Fruit fly (Drosophila melanogaster) whole organism, embryonic: ENCODE data around the gene SoYb.

Source experiments
- Awh ChIP-seq: fragments of 200-800 bp; sonication (Bioruptor generic); IDR thresholded peaks from 2 replicates; pipeline ENCODE4, ENCODE4 v1.3.6; 2022; ENCODE audit warnings: missing biosample characterization, missing genetic modification characterization
- CG11093 ChIP-seq: fragments of 200-800 bp; sonication (Bioruptor generic); IDR thresholded peaks from 3 replicates; pipeline ENCODE4 v1.3.6; 2022; ENCODE audit warnings: missing biosample characterization, missing genetic modification characterization
- CG12391 ChIP-seq: fragments of 200-800 bp; sonication (Bioruptor generic); optimal IDR thresholded peaks from 3 replicates; lab custom pipeline; 2018; ENCODE audit warnings: missing biosample characterization, mild to moderate bottlenecking, missing genetic modification characterization, moderate library complexity
- CG12769 ChIP-seq: fragments of 200-800 bp; sonication (Bioruptor generic); optimal IDR thresholded peaks from 2 replicates; lab custom pipeline; 2019; ENCODE audit warnings: missing biosample characterization, mild to moderate bottlenecking, missing genetic modification characterization, moderate library complexity
- CG14710 ChIP-seq: fragments of 200-800 bp; sonication (Bioruptor generic); optimal IDR thresholded peaks from 3 replicates; lab custom pipeline; 2019; ENCODE audit warnings: missing biosample characterization, mild to moderate bottlenecking, missing genetic modification characterization, moderate library complexity
- CG15269 ChIP-seq: fragments of 200-800 bp; sonication (Bioruptor generic); optimal IDR thresholded peaks from 2 replicates; lab custom pipeline; 2018; ENCODE audit warnings: missing biosample characterization, mild to moderate bottlenecking, missing genetic modification characterization, moderate library complexity
- CG15514 ChIP-seq: fragments of 200-800 bp; sonication (Bioruptor generic); optimal IDR thresholded peaks from 3 replicates; lab custom pipeline; 2017; ENCODE audit warnings: missing biosample characterization, missing genetic modification characterization, mild to moderate bottlenecking, moderate library complexity, missing genetic modification reagents
- CG1602 ChIP-seq: fragments of 200-800 bp; sonication (Bioruptor generic); optimal IDR thresholded peaks from 3 replicates; lab custom pipeline; 2016; ENCODE audit warnings: missing biosample characterization, missing genetic modification characterization
- CG1603 ChIP-seq: fragments of 200-800 bp; sonication (Bioruptor generic); optimal IDR thresholded peaks from 2 replicates; lab custom pipeline; 2019; ENCODE audit warnings: missing biosample characterization, mild to moderate bottlenecking, missing genetic modification characterization, moderate library complexity
- CG18476 ChIP-seq: fragments of 200-800 bp; sonication (Bioruptor generic); optimal IDR thresholded peaks from 2 replicates; lab custom pipeline; 2016; ENCODE audit warnings: missing biosample characterization, mild to moderate bottlenecking, missing genetic modification characterization
- CG18619 ChIP-seq: fragments of 200-800 bp; sonication (Bioruptor generic); optimal IDR thresholded peaks from 3 replicates; lab custom pipeline; 2017; ENCODE audit warnings: missing biosample characterization, mild to moderate bottlenecking, missing genetic modification characterization
- CG2116 ChIP-seq: fragments of 200-800 bp; sonication (Bioruptor generic); optimal IDR thresholded peaks from 3 replicates; lab custom pipeline; 2018; ENCODE audit warnings: missing biosample characterization, mild to moderate bottlenecking, missing genetic modification characterization
- CG3281 ChIP-seq: fragments of 200-800 bp; sonication (Bioruptor generic); optimal IDR thresholded peaks from 3 replicates; lab custom pipeline; 2017; ENCODE audit warnings: missing biosample characterization, mild to moderate bottlenecking, missing genetic modification characterization
- CG33557 ChIP-seq: fragments of 200-800 bp; sonication (Bioruptor generic); optimal IDR thresholded peaks from 2 replicates; lab custom pipeline; 2019; ENCODE audit warnings: missing biosample characterization, mild to moderate bottlenecking, missing genetic modification characterization, moderate library complexity
- CG4820 ChIP-seq: fragments of 200-800 bp; sonication (Bioruptor generic); optimal IDR thresholded peaks from 3 replicates; lab custom pipeline; 2016; ENCODE audit warnings: missing biosample characterization, missing genetic modification characterization
- CG6813 ChIP-seq: fragments of 200-800 bp; sonication (Bioruptor generic); optimal IDR thresholded peaks from 2 replicates; lab custom pipeline; 2017; ENCODE audit warnings: missing biosample characterization, missing genetic modification characterization, mild to moderate bottlenecking, moderate library complexity, missing genetic modification reagents
- CG9932 ChIP-seq: fragments of 200-800 bp; sonication (Bioruptor generic); IDR thresholded peaks from 2 replicates; pipeline ENCODE4 v1.3.6; 2022; ENCODE audit warnings: missing biosample characterization, missing genetic modification characterization
- Dbx ChIP-seq: fragments of 200-800 bp; sonication (Bioruptor generic); IDR thresholded peaks from 3 replicates; pipeline ENCODE4 v1.3.6; 2022; ENCODE audit warnings: missing biosample characterization, missing genetic modification characterization
- Fer3 ChIP-seq: fragments of 200-800 bp; sonication (Bioruptor generic); optimal IDR thresholded peaks from 2 replicates; lab custom pipeline; 2018; ENCODE audit warnings: missing biosample characterization, mild to moderate bottlenecking, missing genetic modification characterization, moderate library complexity
- Gug ChIP-seq: fragments of 200-800 bp; sonication (Bioruptor generic); IDR thresholded peaks from 4 replicates; pipeline ENCODE4 v1.3.6; 2022; ENCODE audit warnings: missing biosample characterization, missing genetic modification characterization
- H15 ChIP-seq: fragments of 200-800 bp; sonication (Bioruptor generic); IDR thresholded peaks from 3 replicates; pipeline ENCODE4 v1.3.6; 2022; ENCODE audit warnings: missing biosample characterization, missing genetic modification characterization
- HLH4C ChIP-seq: fragments of 200-800 bp; sonication (Bioruptor generic); IDR thresholded peaks from 3 replicates; pipeline ENCODE4 v1.3.6; 2022; ENCODE audit warnings: missing biosample characterization, missing genetic modification characterization; ENCODE audit not compliant: partially characterized antibody
- HLH54F ChIP-seq: fragments of 200-800 bp; sonication (Bioruptor generic); optimal IDR thresholded peaks from 3 replicates; lab custom pipeline; 2016; ENCODE audit warnings: missing biosample characterization, missing genetic modification characterization
- Hand ChIP-seq: fragments of 200-800 bp; sonication (Bioruptor generic); optimal IDR thresholded peaks from 2 replicates; lab custom pipeline; 2017; ENCODE audit warnings: mild to moderate bottlenecking, missing biosample characterization, missing genetic modification reagents, missing genetic modification characterization
- Jarid2 ChIP-seq: fragments of 200-800 bp; sonication (Bioruptor generic); optimal IDR thresholded peaks from 3 replicates; lab custom pipeline; 2017; ENCODE audit warnings: mild to moderate bottlenecking, missing biosample characterization, missing genetic modification reagents, missing genetic modification characterization
- Mrtf ChIP-seq: fragments of 200-800 bp; sonication (Bioruptor generic); IDR thresholded peaks from 3 replicates; pipeline ENCODE4 v1.3.6; 2022; ENCODE audit warnings: missing biosample characterization, missing genetic modification characterization
- Nf-YA ChIP-seq: fragments of 200-800 bp; sonication (Bioruptor generic); IDR thresholded peaks from 2 replicates; pipeline ENCODE4 v1.3.6; 2022; ENCODE audit warnings: missing biosample characterization, missing genetic modification characterization
- Pdp1 ChIP-seq, 2 experiments: fragments of 200-800 bp; sonication (Bioruptor generic); optimal IDR thresholded peaks; 3 replicates each; lab custom pipeline; 2016; ENCODE audit warnings: missing biosample characterization in 2 of 2, missing genetic modification characterization in 2 of 2, mild to moderate bottlenecking in 1 of 2, moderate library complexity in 1 of 2
- Six4 ChIP-seq: fragments of 200-800 bp; sonication (Bioruptor generic); optimal IDR thresholded peaks from 2 replicates; lab custom pipeline; 2016; ENCODE audit warnings: missing biosample characterization, missing genetic modification characterization
- Xbp1 ChIP-seq: fragments of 200-800 bp; sonication (Bioruptor generic); optimal IDR thresholded peaks from 3 replicates; lab custom pipeline; 2016; ENCODE audit warnings: missing biosample characterization, mild to moderate bottlenecking, missing genetic modification characterization
- al ChIP-seq: fragments of 200-800 bp; sonication (Bioruptor generic); IDR thresholded peaks from 2 replicates; pipeline ENCODE4 v1.3.6; 2022; ENCODE audit warnings: missing biosample characterization, missing genetic modification characterization
- bowl ChIP-seq: fragments of 200-800 bp; sonication (Bioruptor generic); IDR thresholded peaks from 2 replicates; pipeline ENCODE4 v1.3.6; 2022; ENCODE audit warnings: missing biosample characterization, missing genetic modification characterization
- chif ChIP-seq, 2 experiments: fragments of 200-800 bp; sonication (Bioruptor generic); optimal IDR thresholded peaks; 3 replicates each; lab custom pipeline; 2016; ENCODE audit warnings: missing biosample characterization in 2 of 2, missing genetic modification characterization in 2 of 2
- ci ChIP-seq: fragments of 200-800 bp; sonication (Bioruptor generic); IDR thresholded peaks from 3 replicates; pipeline ENCODE4 v1.3.6; 2022; ENCODE audit warnings: missing biosample characterization, missing genetic modification characterization
- gcm ChIP-seq: fragments of 200-800 bp; sonication (Bioruptor generic); optimal IDR thresholded peaks from 2 replicates; lab custom pipeline; 2019; ENCODE audit warnings: missing biosample characterization, mild to moderate bottlenecking, missing genetic modification characterization, moderate library complexity
- gfzf ChIP-seq: fragments of 200-800 bp; sonication (Bioruptor generic); optimal IDR thresholded peaks from 2 replicates; lab custom pipeline; 2016; ENCODE audit warnings: missing biosample characterization, mild to moderate bottlenecking, missing genetic modification characterization, moderate library complexity
- gro ChIP-seq: fragments of 200-800 bp; sonication (Bioruptor generic); optimal IDR thresholded peaks from 2 replicates; lab custom pipeline; 2016; ENCODE audit warnings: missing biosample characterization, missing genetic modification characterization
- inv ChIP-seq: fragments of 200-800 bp; sonication (Bioruptor generic); IDR thresholded peaks from 2 replicates; pipeline ENCODE4 v1.3.6; 2022; ENCODE audit warnings: missing biosample characterization, missing genetic modification characterization; ENCODE audit not compliant: partially characterized antibody
- maf-S ChIP-seq: fragments of 200-800 bp; sonication (Bioruptor generic); optimal IDR thresholded peaks from 2 replicates; lab custom pipeline; 2016; ENCODE audit warnings: missing biosample characterization, missing genetic modification characterization
- oc ChIP-seq: fragments of 200-800 bp; sonication (Bioruptor generic); optimal IDR thresholded peaks from 2 replicates; lab custom pipeline; 2018; ENCODE audit warnings: missing biosample characterization, mild to moderate bottlenecking, missing genetic modification characterization, moderate library complexity
- pan ChIP-seq, 4 experiments: fragments of >200 bp in 3 of 4; fragments of 200-800 bp in 1 of 4; sonication (Bioruptor generic) in 1 of 4; optimal IDR thresholded peaks in 3 of 4; IDR thresholded peaks in 1 of 4; 2 replicates each; pipeline versions ENCODE4 v1.3.6 to Lab custom; 2017 to 2022; ENCODE audit warnings: missing biosample characterization in 2 of 4, missing genetic modification characterization in 2 of 4, mixed read lengths in 1 of 4
- pho ChIP-seq: fragments of 200-800 bp; sonication (Bioruptor generic); optimal IDR thresholded peaks from 2 replicates; lab custom pipeline; 2016; ENCODE audit warnings: missing biosample characterization, missing genetic modification characterization
- sd ChIP-seq: fragments of 200-800 bp; sonication (Bioruptor generic); optimal IDR thresholded peaks from 3 replicates; lab custom pipeline; 2018; ENCODE audit warnings: missing biosample characterization, mild to moderate bottlenecking, missing genetic modification characterization, moderate library complexity
- slou ChIP-seq: fragments of 200-800 bp; sonication (Bioruptor generic); optimal IDR thresholded peaks from 3 replicates; lab custom pipeline; 2016; ENCODE audit warnings: missing biosample characterization, missing genetic modification characterization
- tap ChIP-seq: fragments of 200-800 bp; optimal IDR thresholded peaks from 3 replicates; lab custom pipeline; 2019; ENCODE audit warnings: missing biosample characterization, mild to moderate bottlenecking, missing genetic modification characterization, moderate library complexity
- tll ChIP-seq, 2 experiments: fragments of 200-800 bp in 1 of 2; fragments of >200 bp in 1 of 2; sonication (Bioruptor generic) in 1 of 2; optimal IDR thresholded peaks; 2 replicates each; lab custom pipeline; 2017 to 2019; ENCODE audit warnings: missing biosample characterization in 2 of 2, missing genetic modification characterization in 2 of 2, mild to moderate bottlenecking in 1 of 2, moderate library complexity in 1 of 2
- trem ChIP-seq: fragments of 200-800 bp; optimal IDR thresholded peaks from 3 replicates; lab custom pipeline; 2019; ENCODE audit warnings: missing biosample characterization, mild to moderate bottlenecking, missing genetic modification characterization, moderate library complexity
- unc-4 ChIP-seq: fragments of 200-800 bp; sonication (Bioruptor generic); IDR thresholded peaks from 2 replicates; pipeline ENCODE4 v1.3.6; 2022; ENCODE audit warnings: missing biosample characterization, missing genetic modification characterization; ENCODE audit not compliant: partially characterized antibody
- wdn ChIP-seq: fragments of 200-800 bp; sonication (Bioruptor generic); IDR thresholded peaks from 2 replicates; pipeline ENCODE4 v1.3.6; 2022; ENCODE audit warnings: missing biosample characterization, missing genetic modification characterization
- yki ChIP-seq: fragments of >200 bp; optimal IDR thresholded peaks from 3 replicates; lab custom pipeline; 2018
- z ChIP-seq: fragments of 200-800 bp; sonication (Bioruptor generic); IDR thresholded peaks from 3 replicates; pipeline ENCODE4 v1.3.6; 2022; ENCODE audit warnings: missing biosample characterization, missing genetic modification characterization

SoYb gene

dm6 chr2L:9996553-9996952 lies 6.0 kb downstream of the SoYb start (continued):
- peak; percentile 18 for TF ChIP-seq HLH54F (GFP tag; lab: Kevin White, UChicago)
- no peak for TF ChIP-seq pan (optimal IDR thresholded peaks at IDR 0.05; lab: Kevin White, UChicago)
- TF ChIP-seq pan (GFP tag; optimal IDR thresholded peaks at IDR 0.05 in 1 of 2, IDR thresholded peaks at IDR 0.05 in 1 of 2), result no peak
- no peak for TF ChIP-seq chif (GFP tag; optimal IDR thresholded peaks at IDR 0.05; lab: Kevin White, UChicago)
- TF ChIP-seq Hand (GFP tag; lab: Kevin White, UChicago), result no peak
- peak; percentile 16 for TF ChIP-seq CG33557 (GFP tag; lab: Kevin White, UChicago)
- no peak for TF ChIP-seq unc-4 (GFP tag; lab: Robert Waterston, UW)
- peak; percentile 60 for TF ChIP-seq trem (tag; lab: Kevin White, UChicago)
- no peak for TF ChIP-seq pho
- TF ChIP-seq CG14710 (tag; lab: Kevin White, UChicago), result peak; percentile 70
- no peak for TF ChIP-seq bowl (GFP tag; lab: Robert Waterston, UW)
- TF ChIP-seq CG12391, result peak; percentile 48
- TF ChIP-seq H15 (GFP tag; lab: Robert Waterston, UW), result no peak
- TF ChIP-seq Six4 (GFP tag; lab: Kevin White, UChicago), result no peak
- no peak for TF ChIP-seq inv (GFP tag; lab: Robert Waterston, UW)
- no peak for TF ChIP-seq CG15269 (tag; lab: Kevin White, UChicago)
- TF ChIP-seq Pdp1 (GFP tag; optimal IDR thresholded peaks at IDR 0.05; lab: Kevin White, UChicago), result no peak
- no peak for TF ChIP-seq ci (GFP tag; lab: Robert Waterston, UW)
- TF ChIP-seq z (GFP tag; lab: Robert Waterston, UW), result no peak
- no peak for TF ChIP-seq oc
- no peak for TF ChIP-seq yki
- TF ChIP-seq CG9932, result no peak
- peak; percentile 25 for TF ChIP-seq CG1602 (GFP tag; lab: Kevin White, UChicago)
- no peak for TF ChIP-seq CG18476
- no peak for TF ChIP-seq gro (GFP tag; lab: Kevin White, UChicago)
- TF ChIP-seq al (GFP tag; lab: Robert Waterston, UW), result no peak
- TF ChIP-seq Xbp1 (GFP tag; lab: Kevin White, UChicago), result no peak
- no peak for TF ChIP-seq Jarid2
- TF ChIP-seq Dbx (GFP tag; lab: Robert Waterston, UW), result no peak
- TF ChIP-seq maf-S (GFP tag; lab: Kevin White, UChicago), result no peak
- no peak for TF ChIP-seq Mrtf (GFP tag; lab: Robert Waterston, UW)
- TF ChIP-seq Nf-YA, result no peak
- peak; percentile 26 for TF ChIP-seq CG2116 (GFP tag; lab: Kevin White, UChicago)
- no peak for TF ChIP-seq CG3281 (GFP tag; lab: Kevin White, UChicago)
- no peak for TF ChIP-seq Gug (GFP tag; lab: Robert Waterston, UW)
- no peak for TF ChIP-seq Fer3 (tag; lab: Kevin White, UChicago)
- no peak for TF ChIP-seq CG6813
- TF ChIP-seq CG18619 (GFP tag; lab: Kevin White, UChicago), result no peak
- no peak for TF ChIP-seq CG1603 (tag; lab: Kevin White, UChicago)
- no peak for TF ChIP-seq CG4820 (GFP tag; lab: Kevin White, UChicago)
- TF ChIP-seq slou (GFP tag; lab: Kevin White, UChicago), result no peak
- TF ChIP-seq Awh, result no peak
- TF ChIP-seq sd (tag; lab: Kevin White, UChicago), result no peak
- no peak for TF ChIP-seq HLH4C (GFP tag; lab: Robert Waterston, UW)
- TF ChIP-seq wdn, result no peak
- TF ChIP-seq CG12769 (tag; lab: Kevin White, UChicago), result no peak
- TF ChIP-seq tap (tag; lab: Kevin White, UChicago), result no peak
- TF ChIP-seq gfzf (GFP tag; lab: Kevin White, UChicago), result no peak
- no peak for TF ChIP-seq CG15514 (GFP tag; lab: Kevin White, UChicago)
- TF ChIP-seq gcm (GFP tag; lab: Kevin White, UChicago), result no peak
- TF ChIP-seq tll (GFP tag; optimal IDR thresholded peaks at IDR 0.05; lab: Kevin White, UChicago), result no peak
- no peak for TF ChIP-seq CG11093 (GFP tag; lab: Robert Waterston, UW)
